Worm (Caenorhabditis elegans) whole organism, L1 larva: ENCODE measurements around the gene T24A6.16.

Experiments used
- C34B4.2 ChIP-seq: sonication (generic microtip); optimal IDR thresholded peaks from 2 replicates; lab custom pipeline; 2017; ENCODE audit warnings: mild to moderate bottlenecking, missing genetic modification characterization, missing compliant biosample characterization
- F16B12.6 ChIP-seq: fragments of 150-350 bp; optimal IDR thresholded peaks from 2 replicates; lab custom pipeline; 2014; ENCODE audit warnings: missing biosample characterization, missing genetic modification characterization
- Y116A8C.19 ChIP-seq: sonication (generic microtip); optimal IDR thresholded peaks from 2 replicates; lab custom pipeline; 2016; ENCODE audit warnings: missing compliant biosample characterization, missing genetic modification characterization, borderline replicate concordance
- aha-1 ChIP-seq: fragments of 150-350 bp; optimal IDR thresholded peaks from 2 replicates; lab custom pipeline; 2014; ENCODE audit warnings: missing biosample characterization, missing genetic modification characterization
- ama-1 ChIP-seq: fragments of 150-350 bp; optimal IDR thresholded peaks from 2 replicates; lab custom pipeline; 2014
- blmp-1 ChIP-seq: fragments of 150-350 bp; optimal IDR thresholded peaks from 2 replicates; lab custom pipeline; 2014; ENCODE audit warnings: missing biosample characterization, missing genetic modification characterization
- ceh-82 ChIP-seq, 3 experiments: fragments of 150-350 bp in 1 of 3; sonication (generic microtip) in 2 of 3; optimal IDR thresholded peaks; 2 replicates each; lab custom pipeline; 2014 to 2017; ENCODE audit warnings: missing biosample characterization in 3 of 3, missing genetic modification characterization in 3 of 3
- ceh-88 ChIP-seq: fragments of 200-800 bp; sonication (Bioruptor generic); IDR thresholded peaks from 2 replicates; pipeline ENCODE4 v1.3.6; 2022; ENCODE audit warnings: missing genetic modification characterization, missing compliant biosample characterization
- ceh-90 ChIP-seq: sonication (generic microtip); optimal IDR thresholded peaks from 2 replicates; lab custom pipeline; 2016; ENCODE audit warnings: missing genetic modification characterization, missing compliant biosample characterization
- dpl-1 ChIP-seq, 3 experiments: fragments of 150-350 bp in 2 of 3; sonication (generic microtip) in 1 of 3; optimal IDR thresholded peaks; 2 replicates each; lab custom pipeline; 2014 to 2017; ENCODE audit warnings: missing biosample characterization in 3 of 3, missing genetic modification characterization in 3 of 3, missing genetic modification reagents in 3 of 3
- dsc-1 ChIP-seq: sonication (generic microtip); optimal IDR thresholded peaks from 2 replicates; lab custom pipeline; 2016; ENCODE audit warnings: mild to moderate bottlenecking, missing genetic modification characterization, missing compliant biosample characterization
- efl-1 ChIP-seq, 4 experiments: fragments of 150-350 bp; optimal IDR thresholded peaks in 3 of 4; peaks in 1 of 4; 1 replicate in 1 of 4; 2 replicates in 3 of 4; lab custom pipeline; 2014; ENCODE audit warnings: missing biosample characterization in 2 of 4, missing genetic modification characterization in 2 of 4, missing genetic modification reagents in 2 of 4
- efl-3 ChIP-seq: fragments of 200-800 bp; sonication (Bioruptor generic); optimal IDR thresholded peaks from 2 replicates; lab custom pipeline; 2018; ENCODE audit warnings: mild to moderate bottlenecking, missing genetic modification characterization, missing compliant biosample characterization
- egl-13 ChIP-seq: sonication (generic microtip); optimal IDR thresholded peaks from 2 replicates; lab custom pipeline; 2016; ENCODE audit warnings: missing genotype, missing genetic modification reagents, missing genetic modification characterization, missing compliant biosample characterization
- elt-2 ChIP-seq: sonication (generic microtip); optimal IDR thresholded peaks from 2 replicates; lab custom pipeline; 2016; ENCODE audit warnings: missing genetic modification characterization, mild to moderate bottlenecking, inconsistent platforms, missing compliant biosample characterization, missing genetic modification reagents
- elt-3 ChIP-seq, 6 experiments: fragments of 150-350 bp in 1 of 6; sonication (generic microtip); optimal IDR thresholded peaks; 2 replicates each; lab custom pipeline; 2017 to 2018; ENCODE audit warnings: missing biosample characterization in 6 of 6, missing genetic modification characterization in 6 of 6, inconsistent platforms in 1 of 6
- ets-5 ChIP-seq: fragments of 200-800 bp; sonication (Bioruptor generic); IDR thresholded peaks from 2 replicates; pipeline ENCODE4 v1.3.6; 2022; ENCODE audit warnings: missing genetic modification characterization, missing compliant biosample characterization
- fkh-10 ChIP-seq: sonication (generic microtip); optimal IDR thresholded peaks from 2 replicates; lab custom pipeline; 2017; ENCODE audit warnings: missing biosample characterization, missing genetic modification reagents, missing genetic modification characterization
- fkh-8 ChIP-seq: sonication (generic microtip); optimal IDR thresholded peaks from 2 replicates; lab custom pipeline; 2016; ENCODE audit warnings: mild to moderate bottlenecking, missing genetic modification characterization, missing compliant biosample characterization
- fos-1 ChIP-seq: fragments of 150-350 bp; optimal IDR thresholded peaks from 2 replicates; lab custom pipeline; 2014; ENCODE audit warnings: missing biosample characterization, missing genetic modification characterization
- grh-1 ChIP-seq: fragments of 200-800 bp; sonication (Bioruptor generic); IDR thresholded peaks from 2 replicates; pipeline ENCODE4 v1.3.6; 2022; ENCODE audit warnings: missing genetic modification reagents, missing genetic modification characterization, missing compliant biosample characterization
- hlh-4 ChIP-seq: sonication (generic microtip); optimal IDR thresholded peaks from 2 replicates; lab custom pipeline; 2016; ENCODE audit warnings: mild to moderate bottlenecking, missing genetic modification characterization, missing compliant biosample characterization
- isw-1 ChIP-seq: fragments of 200-800 bp; sonication (Bioruptor generic); IDR thresholded peaks from 2 replicates; pipeline ENCODE4 v1.3.6; 2022; ENCODE audit warnings: missing genetic modification characterization, missing compliant biosample characterization
- jun-1 ChIP-seq: fragments of 150-350 bp; optimal IDR thresholded peaks from 2 replicates; lab custom pipeline; 2014; ENCODE audit warnings: missing biosample characterization, missing genetic modification reagents, missing genetic modification characterization
- lin-13 ChIP-seq: fragments of 150-350 bp; optimal IDR thresholded peaks from 2 replicates; lab custom pipeline; 2014; ENCODE audit warnings: missing biosample characterization, missing genetic modification reagents, missing genetic modification characterization
- lin-14 ChIP-seq: fragments of 200-800 bp; sonication (Bioruptor generic); optimal IDR thresholded peaks from 2 replicates; lab custom pipeline; 2018; ENCODE audit warnings: mild to moderate bottlenecking, missing genetic modification characterization, moderate library complexity, missing compliant biosample characterization
- lin-15B ChIP-seq: fragments of 150-350 bp; sonication (generic microtip); optimal IDR thresholded peaks from 3 replicates; lab custom pipeline; 2014; ENCODE audit warnings: missing biosample characterization, missing genetic modification characterization
- lin-35 ChIP-seq, 2 experiments: fragments of 150-350 bp; optimal IDR thresholded peaks; 2 replicates each; lab custom pipeline; 2014; ENCODE audit warnings: missing biosample characterization in 2 of 2, missing genetic modification characterization in 2 of 2, missing genetic modification reagents in 2 of 2
- lsy-2 ChIP-seq, 2 experiments: fragments of 150-350 bp; optimal IDR thresholded peaks; 2 replicates each; lab custom pipeline; 2014; ENCODE audit warnings: missing biosample characterization in 2 of 2, missing genetic modification characterization in 2 of 2
- mab-9 ChIP-seq: fragments of 200-800 bp; sonication (Bioruptor generic); IDR thresholded peaks from 2 replicates; pipeline ENCODE4 v1.3.6; 2022; ENCODE audit warnings: missing genetic modification reagents, missing genetic modification characterization, missing compliant biosample characterization
- mdl-1 ChIP-seq, 2 experiments: fragments of 150-350 bp; optimal IDR thresholded peaks; 2 replicates each; lab custom pipeline; 2014 to 2017; ENCODE audit warnings: missing biosample characterization in 2 of 2, missing genetic modification characterization in 2 of 2, inconsistent platforms in 1 of 2
- mef-2 ChIP-seq: fragments of 150-350 bp; optimal IDR thresholded peaks from 2 replicates; lab custom pipeline; 2014; ENCODE audit warnings: missing biosample characterization, missing genetic modification characterization
- mep-1 ChIP-seq: fragments of 150-350 bp; optimal IDR thresholded peaks from 2 replicates; lab custom pipeline; 2014; ENCODE audit warnings: missing biosample characterization, missing genetic modification characterization
- nhr-12 ChIP-seq: sonication (generic microtip); optimal IDR thresholded peaks from 2 replicates; lab custom pipeline; 2017; ENCODE audit warnings: missing biosample characterization, missing genetic modification characterization
- nhr-237 ChIP-seq: fragments of 150-350 bp; optimal IDR thresholded peaks from 2 replicates; lab custom pipeline; 2014; ENCODE audit warnings: missing biosample characterization, missing genetic modification characterization
- nhr-84 ChIP-seq: sonication (generic microtip); optimal IDR thresholded peaks from 2 replicates; lab custom pipeline; 2017; ENCODE audit warnings: missing biosample characterization, missing genetic modification characterization
- nhr-85 ChIP-seq: sonication (generic microtip); peaks from one replicate; lab custom pipeline; 2016; ENCODE audit warnings: missing genetic modification characterization, inconsistent platforms, missing compliant biosample characterization
- nhr-90 ChIP-seq: sonication (generic microtip); optimal IDR thresholded peaks from 2 replicates; lab custom pipeline; 2016; ENCODE audit warnings: mild to moderate bottlenecking, missing genetic modification characterization, missing compliant biosample characterization; ENCODE audit not compliant: poor library complexity
- pag-3 ChIP-seq: sonication (generic microtip); optimal IDR thresholded peaks from 2 replicates; lab custom pipeline; 2017; ENCODE audit warnings: missing genetic modification characterization, mild to moderate bottlenecking, missing compliant biosample characterization, antibody characterized with exemption, borderline replicate concordance; ENCODE audit not compliant: insufficient read depth
- pqm-1 ChIP-seq: sonication (generic microtip); optimal IDR thresholded peaks from 3 replicates; lab custom pipeline; 2017; ENCODE audit warnings: missing biosample characterization, missing genetic modification characterization
- skn-1 ChIP-seq: fragments of 150-350 bp; optimal IDR thresholded peaks from 2 replicates; lab custom pipeline; 2014; ENCODE audit warnings: missing biosample characterization, missing genetic modification characterization
- snpc-4 ChIP-seq: fragments of 150-350 bp; optimal IDR thresholded peaks from 2 replicates; lab custom pipeline; 2014; ENCODE audit warnings: missing biosample characterization, missing genetic modification characterization
- sptf-1 ChIP-seq: fragments of 150-350 bp; optimal IDR thresholded peaks from 2 replicates; lab custom pipeline; 2014; ENCODE audit warnings: missing biosample characterization, missing genetic modification characterization
- sup-37 ChIP-seq: fragments of 200-800 bp; sonication (Bioruptor generic); optimal IDR thresholded peaks from 2 replicates; lab custom pipeline; 2018; ENCODE audit warnings: mild to moderate bottlenecking, missing genetic modification characterization, missing compliant biosample characterization
- unc-86 ChIP-seq: sonication (generic microtip); optimal IDR thresholded peaks from 2 replicates; lab custom pipeline; 2016; ENCODE audit warnings: missing genetic modification characterization, missing compliant biosample characterization
- xbp-1 ChIP-seq: sonication (generic microtip); optimal IDR thresholded peaks from 2 replicates; lab custom pipeline; 2016; ENCODE audit warnings: missing genetic modification characterization, missing compliant biosample characterization
- zag-1 ChIP-seq: fragments of 150-350 bp; optimal IDR thresholded peaks from 2 replicates; lab custom pipeline; 2014; ENCODE audit warnings: missing biosample characterization, missing genetic modification characterization

Gene T24A6.16

ce11 chrV:3579795-3580194 is 17.1 kb upstream of the T24A6.16 start (continued):
- TF ChIP-seq mab-9 (GFP tag; lab: Robert Waterston, UW) (no peak), hlh-4 (no peak), grh-1 (GFP tag; lab: Robert Waterston, UW) (no peak), snpc-4 (tag; lab: Kevin White, UChicago) (no peak), jun-1 (tag; lab: Kevin White, UChicago) (no peak), aha-1 (tag; lab: Kevin White, UChicago) (no peak), Y116A8C.19 (tag; lab: Kevin White, UChicago) (no peak), mef-2 (tag; lab: Kevin White, UChicago) (no peak), fkh-10 (peak; percentile 12), pqm-1 (tag; lab: Kevin White, UChicago) (no peak), lin-15B (peak; percentile 86), efl-3 (GFP tag; lab: Kevin White, UChicago) (no peak), sptf-1 (no peak), ceh-88 (GFP tag; lab: Robert Waterston, UW) (no peak), ama-1 (lab: Kevin White, UChicago) (no peak), xbp-1 (tag; lab: Kevin White, UChicago) (peak; percentile 8), ceh-90 (tag; lab: Kevin White, UChicago) (no peak), ets-5 (GFP tag; lab: Robert Waterston, UW) (no peak), ceh-82 (tag; optimal IDR thresholded peaks at IDR 0.05; lab: Kevin White, UChicago) (peak in 2 of 3 experiments; percentile 29 to 76), mep-1 (tag; lab: Kevin White, UChicago) (peak; percentile 61), mdl-1 (tag; optimal IDR thresholded peaks at IDR 0.05; lab: Kevin White, UChicago) (no peak), elt-2 (tag; lab: Kevin White, UChicago) (no peak), fos-1 (tag; lab: Kevin White, UChicago) (peak; percentile 42), nhr-84 (tag; lab: Kevin White, UChicago) (no peak), efl-1 (optimal IDR thresholded peaks at IDR 0.05; lab: Kevin White, UChicago) (peak; percentile 46 to 68), efl-1 (GFP tag; optimal IDR thresholded peaks at IDR 0.05 in 1 of 2; lab: Kevin White, UChicago) (peak; percentile 82 to 96), nhr-12 (tag; lab: Kevin White, UChicago) (no peak), C34B4.2 (tag; lab: Kevin White, UChicago) (no peak), nhr-90 (tag; lab: Kevin White, UChicago) (no peak), zag-1 (no peak), dsc-1 (tag; lab: Kevin White, UChicago) (no peak), elt-3 (tag; optimal IDR thresholded peaks at IDR 0.05; lab: Kevin White, UChicago) (peak in 2 of 6 experiments; percentile 1 to 14)

- TF ChIP-seq sup-37 (GFP tag; lab: Kevin White, UChicago) (no peak), fkh-8 (tag; lab: Kevin White, UChicago) (peak; percentile 27), ama-1 (lab: Kevin White, UChicago) (no peak), nhr-12 (tag; lab: Kevin White, UChicago) (no peak), lin-14 (GFP tag; lab: Kevin White, UChicago) (peak; percentile 29), efl-1 (optimal IDR thresholded peaks at IDR 0.05; lab: Kevin White, UChicago) (no peak), efl-1 (GFP tag; optimal IDR thresholded peaks at IDR 0.05 in 1 of 2; lab: Kevin White, UChicago) (peak in 1 of 2 experiments; percentile 88), unc-86 (tag; lab: Kevin White, UChicago) (no peak), dpl-1 (GFP tag; optimal IDR thresholded peaks at IDR 0.05; lab: Kevin White, UChicago) (peak in 1 of 3 experiments; percentile 11), dsc-1 (tag; lab: Kevin White, UChicago) (peak; percentile 6)
Observed at ce11 chrV:3579248-3579647, 16.5 kb upstream of the T24A6.16 start.

- no peak for TF ChIP-seq pag-3 (tag; lab: Kevin White, UChicago)
- TF ChIP-seq efl-1 (optimal IDR thresholded peaks at IDR 0.05; lab: Kevin White, UChicago), result peak; percentile 46 to 73
- TF ChIP-seq efl-1 (GFP tag; optimal IDR thresholded peaks at IDR 0.05 in 1 of 2; lab: Kevin White, UChicago), result peak; percentile 64 to 90
- TF ChIP-seq isw-1 (GFP tag; lab: Robert Waterston, UW), result no peak
- TF ChIP-seq nhr-85, result no peak
- no peak for TF ChIP-seq ceh-88 (GFP tag; lab: Robert Waterston, UW)
- peak; percentile 32 for TF ChIP-seq F16B12.6 (tag; lab: Kevin White, UChicago)
- TF ChIP-seq blmp-1 (tag; lab: Kevin White, UChicago), result no peak
- TF ChIP-seq lsy-2 (tag; optimal IDR thresholded peaks at IDR 0.05; lab: Kevin White, UChicago), result peak; percentile 64 to 92
- no peak for TF ChIP-seq ceh-82 (tag; optimal IDR thresholded peaks at IDR 0.05; lab: Kevin White, UChicago)
- no peak for TF ChIP-seq lin-13 (GFP tag; lab: Kevin White, UChicago)
- TF ChIP-seq dpl-1 (GFP tag; optimal IDR thresholded peaks at IDR 0.05; lab: Kevin White, UChicago), result peak in 2 of 3 experiments; percentile 24 to 70
- TF ChIP-seq lin-35 (GFP tag; optimal IDR thresholded peaks at IDR 0.05; lab: Kevin White, UChicago), result peak; percentile 6 to 54
- no peak for TF ChIP-seq skn-1 (tag; lab: Kevin White, UChicago)
- no peak for TF ChIP-seq egl-13 (tag; lab: Kevin White, UChicago)
- TF ChIP-seq elt-3 (tag; optimal IDR thresholded peaks at IDR 0.05; lab: Kevin White, UChicago), result no peak
- no peak for TF ChIP-seq nhr-237 (tag; lab: Kevin White, UChicago)
Observed at ce11 chrV:3578813-3579212, 16.1 kb upstream of the T24A6.16 start, which contains the start of gene pygl-1. Gene pygl-1 (plus strand): TSS chrV:3579023.
